Worm (Caenorhabditis elegans) whole organism, late embryonic: ENCODE data around the gene VZK822L.2.
A peak's percentile ranks its signal among the peaks of the same experiment; 100 is the strongest.

ENCODE experiments used
- ceh-14 ChIP-seq: sonication (generic microtip); optimal IDR thresholded peaks from 2 replicates; lab custom pipeline; 2016; ENCODE audit warnings: missing genotype, missing genetic modification characterization, missing compliant biosample characterization
- ceh-2 ChIP-seq: sonication (generic microtip); optimal IDR thresholded peaks from 2 replicates; lab custom pipeline; 2016; ENCODE audit warnings: missing genotype, missing genetic modification characterization, missing compliant biosample characterization
- ceh-34 ChIP-seq: sonication (generic microtip); optimal IDR thresholded peaks from 2 replicates; lab custom pipeline; 2016; ENCODE audit warnings: mild to moderate bottlenecking, missing genetic modification characterization, missing compliant biosample characterization
- fkh-6 ChIP-seq: sonication (generic microtip); optimal IDR thresholded peaks from 2 replicates; lab custom pipeline; 2016; ENCODE audit warnings: missing genetic modification characterization, missing compliant biosample characterization
- hlh-15 ChIP-seq: sonication (generic microtip); optimal IDR thresholded peaks from 2 replicates; lab custom pipeline; 2016; ENCODE audit warnings: missing genetic modification characterization, missing compliant biosample characterization
- sdc-2 ChIP-seq: sonication (generic microtip); optimal IDR thresholded peaks from 2 replicates; lab custom pipeline; 2016; ENCODE audit warnings: missing genotype, missing genetic modification characterization, missing compliant biosample characterization
- unc-86 ChIP-seq: sonication (generic microtip); optimal IDR thresholded peaks from 2 replicates; lab custom pipeline; 2016; ENCODE audit warnings: missing genetic modification characterization, missing compliant biosample characterization

ce11 chrIV:11871083-11871482 is 40.7 kb upstream of the VZK822L.2 start:
- TF ChIP-seq sdc-2 (no peak), unc-86 (tag; lab: Kevin White, UChicago) (no peak), ceh-34 (tag; lab: Kevin White, UChicago) (peak; percentile 48), ceh-2 (tag; lab: Kevin White, UChicago) (no peak), ceh-14 (tag; lab: Kevin White, UChicago) (no peak), fkh-6 (tag; lab: Kevin White, UChicago) (no peak), hlh-15 (tag; lab: Kevin White, UChicago) (no peak)
